Worm (Caenorhabditis elegans) whole organism, young adult: ENCODE results near the gene eif-3.F.

Experiments
- F37B4.10 ChIP-seq: fragments of 200-800 bp; sonication (Bioruptor generic); IDR thresholded peaks from 2 replicates; pipeline ENCODE4 v1.3.6; 2022; ENCODE audit warnings: missing genetic modification characterization, missing compliant biosample characterization
- K11D2.4 ChIP-seq: fragments of 200-800 bp; sonication (Bioruptor generic); IDR thresholded peaks from 2 replicates; pipeline ENCODE4 v1.3.6; 2022; ENCODE audit warnings: missing genetic modification reagents, missing genetic modification characterization, missing compliant biosample characterization
- akir-1 ChIP-seq: fragments of 200-800 bp; sonication (Bioruptor generic); optimal IDR thresholded peaks from 2 replicates; lab custom pipeline; 2018; ENCODE audit warnings: mild to moderate bottlenecking, missing genetic modification characterization, moderate library complexity, missing compliant biosample characterization
- bed-2 ChIP-seq: fragments of 200-800 bp; sonication (Bioruptor generic); IDR thresholded peaks from 2 replicates; pipeline ENCODE4 v1.3.6; 2022; ENCODE audit warnings: missing genetic modification reagents, missing genetic modification characterization, missing compliant biosample characterization
- ceh-100 ChIP-seq: fragments of 200-800 bp; sonication (Bioruptor generic); IDR thresholded peaks from 2 replicates; pipeline ENCODE4 v1.3.6; 2022; ENCODE audit warnings: missing genetic modification reagents, missing genetic modification characterization, missing compliant biosample characterization
- dpl-1 ChIP-seq: fragments of 150-350 bp; optimal IDR thresholded peaks from 2 replicates; lab custom pipeline; 2014; ENCODE audit warnings: missing biosample characterization, missing genetic modification reagents, missing genetic modification characterization
- efl-1 ChIP-seq: fragments of 150-350 bp; optimal IDR thresholded peaks from 2 replicates; lab custom pipeline; 2014; ENCODE audit warnings: missing biosample characterization, missing genetic modification reagents, missing genetic modification characterization
- pha-4 ChIP-seq: fragments of 150-350 bp; sonication (generic microtip); optimal IDR thresholded peaks from 2 replicates; lab custom pipeline; 2014; ENCODE audit warnings: missing biosample characterization, missing genetic modification reagents, missing genetic modification characterization
- unc-130 ChIP-seq: sonication (generic microtip); optimal IDR thresholded peaks from 2 replicates; lab custom pipeline; 2016; ENCODE audit warnings: missing genetic modification reagents, missing genetic modification characterization, missing compliant biosample characterization
- unc-62 ChIP-seq: fragments of 150-350 bp; optimal IDR thresholded peaks from 2 replicates; lab custom pipeline; 2014; ENCODE audit warnings: missing biosample characterization, missing genetic modification reagents, missing genetic modification characterization

ce11 chrII:9346490-9346889, 15.0 kb downstream of the eif-3.F start, which contains the start of gene F42A8.1:
- no peak for TF ChIP-seq efl-1 (GFP tag; lab: Kevin White, UChicago)
- no peak for TF ChIP-seq unc-62 (GFP tag; lab: Kevin White, UChicago)
- TF ChIP-seq pha-4 (tag; lab: Kevin White, UChicago), result no peak
- TF ChIP-seq bed-2 (GFP tag; lab: Robert Waterston, UW), result no peak
- TF ChIP-seq akir-1 (GFP tag; lab: Kevin White, UChicago), result no peak
- TF ChIP-seq unc-130, result no peak
- TF ChIP-seq dpl-1, result no peak
- no peak for TF ChIP-seq K11D2.4
- no peak for TF ChIP-seq F37B4.10 (GFP tag; lab: Robert Waterston, UW)
- no peak for TF ChIP-seq ceh-100
